Fruit fly (Drosophila melanogaster) whole organism, pupa: ENCODE data around the gene Alp10.

Source experiments
- CG10348 ChIP-seq: fragments of 200-800 bp; sonication (Bioruptor generic); IDR thresholded peaks from 2 replicates; pipeline ENCODE4 v1.3.6; 2022; ENCODE audit warnings: missing biosample characterization, missing genetic modification characterization
- CG12605 ChIP-seq: fragments of 200-800 bp; sonication (Bioruptor generic); IDR thresholded peaks from 2 replicates; pipeline ENCODE4 v1.3.6; 2022; ENCODE audit warnings: missing biosample characterization, missing genetic modification characterization
- CG13204 ChIP-seq: fragments of 200-800 bp; sonication (Bioruptor generic); optimal IDR thresholded peaks from 2 replicates; lab custom pipeline; 2018; ENCODE audit warnings: missing biosample characterization, mild to moderate bottlenecking, missing genetic modification characterization, moderate library complexity
- CG14655 ChIP-seq: fragments of 200-800 bp; sonication (Bioruptor generic); optimal IDR thresholded peaks from 3 replicates; lab custom pipeline; 2017; ENCODE audit warnings: mild to moderate bottlenecking, missing biosample characterization, missing genetic modification reagents, missing genetic modification characterization
- CG34367 ChIP-seq: fragments of 200-800 bp; sonication (Bioruptor generic); optimal IDR thresholded peaks from 2 replicates; lab custom pipeline; 2018; ENCODE audit warnings: missing biosample characterization, mild to moderate bottlenecking, missing genetic modification characterization
- CG8159 ChIP-seq: fragments of 200-800 bp; sonication (Bioruptor generic); optimal IDR thresholded peaks from 3 replicates; lab custom pipeline; 2018; ENCODE audit warnings: missing biosample characterization, mild to moderate bottlenecking, missing genetic modification characterization, moderate library complexity
- CG8301 ChIP-seq: fragments of 200-800 bp; sonication (Bioruptor generic); optimal IDR thresholded peaks from 2 replicates; lab custom pipeline; 2018; ENCODE audit warnings: missing biosample characterization, mild to moderate bottlenecking, missing genetic modification characterization
- CG9948 ChIP-seq: fragments of 200-800 bp; sonication (Bioruptor generic); optimal IDR thresholded peaks from 2 replicates; lab custom pipeline; 2018; ENCODE audit warnings: missing biosample characterization, mild to moderate bottlenecking, missing genetic modification characterization, moderate library complexity
- D1 ChIP-seq: fragments of 200-800 bp; sonication (Bioruptor generic); optimal IDR thresholded peaks from 2 replicates; lab custom pipeline; 2018; ENCODE audit warnings: missing biosample characterization, mild to moderate bottlenecking, missing genetic modification characterization, moderate library complexity
- EcR ChIP-seq: fragments of 200-800 bp; sonication (Bioruptor generic); optimal IDR thresholded peaks from 3 replicates; lab custom pipeline; 2019; ENCODE audit warnings: missing biosample characterization, missing genetic modification characterization, mild to moderate bottlenecking, moderate library complexity, missing genetic modification reagents
- Pif1A ChIP-seq: fragments of 200-800 bp; sonication (Bioruptor generic); optimal IDR thresholded peaks from 3 replicates; lab custom pipeline; 2016; ENCODE audit warnings: missing biosample characterization, missing genetic modification characterization
- Snoo ChIP-seq: fragments of 200-800 bp; sonication (Bioruptor generic); optimal IDR thresholded peaks from 3 replicates; lab custom pipeline; 2017; ENCODE audit warnings: missing biosample characterization, mild to moderate bottlenecking, missing genetic modification characterization, inconsistent platforms
- fd96Ca ChIP-seq: fragments of 200-800 bp; sonication (Bioruptor generic); IDR thresholded peaks from 3 replicates; pipeline ENCODE4 v1.3.6; 2022; ENCODE audit warnings: missing biosample characterization, missing genetic modification characterization
- rn ChIP-seq: fragments of 200-800 bp; sonication (Bioruptor generic); IDR thresholded peaks from 2 replicates; pipeline ENCODE4 v1.3.6; 2022; ENCODE audit warnings: missing biosample characterization, missing genetic modification characterization

dm6 chr3L:5608786-5609370 is 13.8 kb upstream of the Alp10 start:
- no peak for TF ChIP-seq fd96Ca
- no peak for TF ChIP-seq rn (GFP tag; lab: Robert Waterston, UW)
- TF ChIP-seq EcR (GFP tag; lab: Kevin White, UChicago) = no peak
- TF ChIP-seq CG34367 = no peak
- no peak for TF ChIP-seq CG9948
- no peak for TF ChIP-seq CG13204 (GFP tag; lab: Kevin White, UChicago)
- TF ChIP-seq CG10348 (GFP tag; lab: Robert Waterston, UW) = no peak
- TF ChIP-seq Pif1A (GFP tag; lab: Kevin White, UChicago) = no peak
- no peak for TF ChIP-seq CG14655 (GFP tag; lab: Kevin White, UChicago)
- no peak for TF ChIP-seq Snoo (tag; lab: Kevin White, UChicago)
- TF ChIP-seq CG12605 (GFP tag; lab: Robert Waterston, UW) = no peak
- TF ChIP-seq D1 (tag; lab: Kevin White, UChicago) = no peak
- no peak for TF ChIP-seq CG8159 (tag; lab: Kevin White, UChicago)
- no peak for TF ChIP-seq CG8301 (tag; lab: Kevin White, UChicago)
